Fruit fly (Drosophila melanogaster) whole organism, embryonic: ENCODE results near the gene Vps53.

ENCODE experiments used
- Awh ChIP-seq: fragments of 200-800 bp; sonication (Bioruptor generic); IDR thresholded peaks from 2 replicates; pipeline ENCODE4, ENCODE4 v1.3.6; 2022; ENCODE audit warnings: missing biosample characterization, missing genetic modification characterization
- B-H1 ChIP-seq: fragments of 200-800 bp; sonication (Bioruptor generic); IDR thresholded peaks from 3 replicates; pipeline ENCODE4 v1.3.6; 2022; ENCODE audit warnings: missing biosample characterization, missing genetic modification characterization
- Blimp-1 ChIP-seq: fragments of 200-800 bp; sonication (Bioruptor generic); optimal IDR thresholded peaks from 3 replicates; lab custom pipeline; 2018; ENCODE audit warnings: missing biosample characterization, missing genetic modification characterization, mild to moderate bottlenecking, moderate library complexity, missing genetic modification reagents
- CG12071 ChIP-seq: fragments of 200-800 bp; sonication (Bioruptor generic); optimal IDR thresholded peaks from 3 replicates; lab custom pipeline; 2018; ENCODE audit warnings: missing biosample characterization, mild to moderate bottlenecking, missing genetic modification characterization
- CG13424 ChIP-seq: fragments of 200-800 bp; sonication (Bioruptor generic); optimal IDR thresholded peaks from 2 replicates; lab custom pipeline; 2019; ENCODE audit warnings: missing biosample characterization, mild to moderate bottlenecking, missing genetic modification characterization, moderate library complexity
- CG14441 ChIP-seq: fragments of 200-800 bp; sonication (Bioruptor generic); IDR thresholded peaks from 2 replicates; pipeline ENCODE4 v1.3.6; 2022; ENCODE audit warnings: missing biosample characterization, missing genetic modification characterization
- CG15601 ChIP-seq: fragments of 200-800 bp; sonication (Bioruptor generic); optimal IDR thresholded peaks from 3 replicates; lab custom pipeline; 2019; ENCODE audit warnings: missing biosample characterization, mild to moderate bottlenecking, missing genetic modification characterization, moderate library complexity
- CG17385 ChIP-seq: fragments of 200-800 bp; sonication (Bioruptor generic); optimal IDR thresholded peaks from 3 replicates; lab custom pipeline; 2018; ENCODE audit warnings: missing biosample characterization, mild to moderate bottlenecking, missing genetic modification characterization
- CG1792 ChIP-seq: fragments of 200-800 bp; sonication (Bioruptor generic); optimal IDR thresholded peaks from 2 replicates; lab custom pipeline; 2016; ENCODE audit warnings: missing biosample characterization, missing genetic modification characterization
- CG2129 ChIP-seq: fragments of 200-800 bp; sonication (Bioruptor generic); IDR thresholded peaks from 2 replicates; pipeline ENCODE4 v1.3.6; 2022; ENCODE audit warnings: missing biosample characterization, missing genetic modification characterization; ENCODE audit not compliant: partially characterized antibody
- CG2875 ChIP-seq: fragments of 200-800 bp; sonication (Bioruptor generic); optimal IDR thresholded peaks from 2 replicates; lab custom pipeline; 2017; ENCODE audit warnings: missing biosample characterization, mild to moderate bottlenecking, missing genetic modification characterization, missing genetic modification reagents
- CG2889 ChIP-seq: fragments of 200-800 bp; sonication (Bioruptor generic); IDR thresholded peaks from 3 replicates; pipeline ENCODE4 v1.3.6; 2022; ENCODE audit warnings: missing biosample characterization, missing genetic modification characterization
- CG3065 ChIP-seq: fragments of 200-800 bp; sonication (Bioruptor generic); optimal IDR thresholded peaks from 2 replicates; lab custom pipeline; 2016; ENCODE audit warnings: missing biosample characterization, missing genetic modification characterization
- CG31365 ChIP-seq: fragments of 200-800 bp; sonication (Bioruptor generic); optimal IDR thresholded peaks from 2 replicates; lab custom pipeline; 2018; ENCODE audit warnings: missing biosample characterization, mild to moderate bottlenecking, missing genetic modification characterization
- CG34224 ChIP-seq: fragments of 200-800 bp; sonication (Bioruptor generic); IDR thresholded peaks from 3 replicates; pipeline ENCODE4 v1.3.6; 2022; ENCODE audit warnings: missing biosample characterization, missing genetic modification characterization; ENCODE audit not compliant: partially characterized antibody
- CG4282 ChIP-seq: fragments of 200-800 bp; sonication (Bioruptor generic); optimal IDR thresholded peaks from 2 replicates; lab custom pipeline; 2016; ENCODE audit warnings: missing biosample characterization, missing genetic modification characterization
- CG5245 ChIP-seq: fragments of 200-800 bp; sonication (Bioruptor generic); optimal IDR thresholded peaks from 3 replicates; lab custom pipeline; 2016; ENCODE audit warnings: missing biosample characterization, missing genetic modification characterization
- CG6272 ChIP-seq: fragments of 200-800 bp; sonication (Bioruptor generic); IDR thresholded peaks from 2 replicates; pipeline ENCODE4 v1.3.6; 2022; ENCODE audit warnings: missing biosample characterization, missing genetic modification characterization
- CG7372 ChIP-seq: fragments of 200-800 bp; sonication (Bioruptor generic); IDR thresholded peaks from 2 replicates; pipeline ENCODE4 v1.3.6; 2022; ENCODE audit warnings: missing biosample characterization, missing genetic modification characterization
- CG7745 ChIP-seq: fragments of 200-800 bp; sonication (Bioruptor generic); optimal IDR thresholded peaks from 2 replicates; lab custom pipeline; 2018; ENCODE audit warnings: missing biosample characterization, mild to moderate bottlenecking, missing genetic modification characterization, moderate library complexity
- CG8281 ChIP-seq: fragments of 200-800 bp; sonication (Bioruptor generic); optimal IDR thresholded peaks from 2 replicates; lab custom pipeline; 2018; ENCODE audit warnings: missing biosample characterization, mild to moderate bottlenecking, missing genetic modification characterization, moderate library complexity
- CG9215 ChIP-seq: fragments of 200-800 bp; sonication (Bioruptor generic); IDR thresholded peaks from 2 replicates; pipeline ENCODE4 v1.3.6; 2022; ENCODE audit warnings: missing biosample characterization, missing genetic modification characterization
- CHES-1-like ChIP-seq: fragments of 200-800 bp; sonication (Bioruptor generic); optimal IDR thresholded peaks from 2 replicates; lab custom pipeline; 2016; ENCODE audit warnings: missing biosample characterization, missing genetic modification characterization
- Ets65A ChIP-seq: fragments of 200-800 bp; sonication (Bioruptor generic); peaks from one replicate; lab custom pipeline; 2016; ENCODE audit warnings: missing biosample characterization, missing genetic modification characterization
- Ets97D ChIP-seq: fragments of 200-800 bp; sonication (Bioruptor generic); optimal IDR thresholded peaks from 3 replicates; lab custom pipeline; 2016; ENCODE audit warnings: missing biosample characterization, missing genetic modification characterization
- GATAe ChIP-seq: fragments of 200-800 bp; sonication (Bioruptor generic); conservative IDR thresholded peaks from 2 replicates; pipeline ENCODE4 v1.3.6; 2022; ENCODE audit warnings: missing biosample characterization, missing genetic modification characterization
- HLH4C ChIP-seq: fragments of 200-800 bp; sonication (Bioruptor generic); IDR thresholded peaks from 3 replicates; pipeline ENCODE4 v1.3.6; 2022; ENCODE audit warnings: missing biosample characterization, missing genetic modification characterization; ENCODE audit not compliant: partially characterized antibody
- Hr39 ChIP-seq: fragments of >200 bp; optimal IDR thresholded peaks from 2 replicates; lab custom pipeline; 2017
- Sox100B ChIP-seq: fragments of 200-800 bp; sonication (Bioruptor generic); optimal IDR thresholded peaks from 3 replicates; lab custom pipeline; 2018; ENCODE audit warnings: missing biosample characterization, mild to moderate bottlenecking, missing genetic modification characterization
- Spps ChIP-seq: fragments of 200-800 bp; sonication (Bioruptor generic); optimal IDR thresholded peaks from 2 replicates; lab custom pipeline; 2018; ENCODE audit warnings: missing biosample characterization, mild to moderate bottlenecking, missing genetic modification characterization
- Sry-β ChIP-seq: fragments of 200-800 bp; sonication (Bioruptor generic); optimal IDR thresholded peaks from 2 replicates; lab custom pipeline; 2018; ENCODE audit warnings: missing biosample characterization, mild to moderate bottlenecking, missing genetic modification characterization, moderate library complexity
- Xbp1 ChIP-seq: fragments of 200-800 bp; sonication (Bioruptor generic); optimal IDR thresholded peaks from 3 replicates; lab custom pipeline; 2016; ENCODE audit warnings: missing biosample characterization, mild to moderate bottlenecking, missing genetic modification characterization
- cad ChIP-seq: fragments of >200 bp; optimal IDR thresholded peaks from 2 replicates; lab custom pipeline; 2017; ENCODE audit warnings: missing biosample characterization, missing genetic modification characterization
- caup ChIP-seq: fragments of 200-800 bp; sonication (Bioruptor generic); optimal IDR thresholded peaks from 3 replicates; lab custom pipeline; 2017; ENCODE audit warnings: missing biosample characterization, mild to moderate bottlenecking, missing genetic modification characterization, moderate library complexity; ENCODE audit not compliant: severe bottlenecking
- chn ChIP-seq: fragments of 200-800 bp; sonication (Bioruptor generic); optimal IDR thresholded peaks from 2 replicates; lab custom pipeline; 2016; ENCODE audit warnings: missing biosample characterization, missing genetic modification characterization
- corto ChIP-seq: fragments of 200-800 bp; sonication (Bioruptor generic); optimal IDR thresholded peaks from 2 replicates; lab custom pipeline; 2016; ENCODE audit warnings: missing biosample characterization, mild to moderate bottlenecking, missing genetic modification characterization, moderate library complexity
- dan ChIP-seq: fragments of 200-800 bp; sonication (Bioruptor generic); IDR thresholded peaks from 2 replicates; pipeline ENCODE4 v1.3.6; 2022; ENCODE audit warnings: missing biosample characterization, missing genetic modification characterization
- dysf ChIP-seq: fragments of 200-800 bp; sonication (Bioruptor generic); IDR thresholded peaks from 3 replicates; pipeline ENCODE4 v1.3.6; 2022; ENCODE audit warnings: missing biosample characterization, missing genetic modification characterization
- gcm2 ChIP-seq: fragments of 200-800 bp; sonication (Bioruptor generic); optimal IDR thresholded peaks from 2 replicates; lab custom pipeline; 2016; ENCODE audit warnings: missing biosample characterization, missing genetic modification characterization
- grn ChIP-seq: fragments of 200-800 bp; sonication (Bioruptor generic); optimal IDR thresholded peaks from 3 replicates; lab custom pipeline; 2017; ENCODE audit warnings: missing biosample characterization, missing genetic modification characterization
- ind ChIP-seq: fragments of 200-800 bp; sonication (Bioruptor generic); optimal IDR thresholded peaks from 3 replicates; lab custom pipeline; 2016; ENCODE audit warnings: missing biosample characterization, missing genetic modification characterization
- jigr1 ChIP-seq: fragments of 200-800 bp; sonication (Bioruptor generic); IDR thresholded peaks from 3 replicates; pipeline ENCODE4 v1.3.6; 2022; ENCODE audit warnings: missing biosample characterization, missing genetic modification characterization
- kni ChIP-seq: fragments of 200-800 bp; sonication (Bioruptor generic); optimal IDR thresholded peaks from 3 replicates; lab custom pipeline; 2017; ENCODE audit warnings: mild to moderate bottlenecking, missing biosample characterization, missing genetic modification reagents, missing genetic modification characterization
- luna ChIP-seq: fragments of 200-800 bp; sonication (Bioruptor generic); optimal IDR thresholded peaks from 2 replicates; lab custom pipeline; 2016; ENCODE audit warnings: missing biosample characterization, missing genetic modification characterization
- odd ChIP-seq: fragments of 200-800 bp; sonication (Bioruptor generic); optimal IDR thresholded peaks from 2 replicates; lab custom pipeline; 2017; ENCODE audit warnings: missing biosample characterization, mild to moderate bottlenecking, missing genetic modification characterization
- otp ChIP-seq: fragments of 200-800 bp; sonication (Bioruptor generic); IDR thresholded peaks from 3 replicates; pipeline ENCODE4, ENCODE4 v1.3.6; 2022; ENCODE audit warnings: missing biosample characterization, missing genetic modification characterization
- shn ChIP-seq: fragments of 200-800 bp; sonication (Bioruptor generic); optimal IDR thresholded peaks from 3 replicates; lab custom pipeline; 2016; ENCODE audit warnings: missing biosample characterization, missing genetic modification characterization
- sr ChIP-seq: fragments of 200-800 bp; sonication (Bioruptor generic); IDR thresholded peaks from 3 replicates; pipeline ENCODE4 v1.3.6; 2022; ENCODE audit warnings: missing biosample characterization, missing genetic modification characterization
- tin ChIP-seq: fragments of 200-800 bp; sonication (Bioruptor generic); optimal IDR thresholded peaks from 3 replicates; lab custom pipeline; 2016; ENCODE audit warnings: missing biosample characterization, missing genetic modification characterization
- unpg ChIP-seq: fragments of 200-800 bp; sonication (Bioruptor generic); optimal IDR thresholded peaks from 3 replicates; lab custom pipeline; 2018; ENCODE audit warnings: missing biosample characterization, mild to moderate bottlenecking, missing genetic modification characterization, moderate library complexity

Gene Vps53

dm6 chr2L:4365792-4366326 lies 20.0 kb downstream of the Vps53 start (continued):
- no peak for TF ChIP-seq chn (GFP tag; lab: Kevin White, UChicago)
- no peak for TF ChIP-seq odd (GFP tag; lab: Kevin White, UChicago)

- no peak for TF ChIP-seq CG2129 (GFP tag; lab: Robert Waterston, UW)
- no peak for TF ChIP-seq CG9215 (GFP tag; lab: Robert Waterston, UW)
- no peak for TF ChIP-seq shn (GFP tag; lab: Kevin White, UChicago)
- TF ChIP-seq Ets65A (GFP tag; lab: Kevin White, UChicago): no peak
- no peak for TF ChIP-seq caup (GFP tag; lab: Kevin White, UChicago)
- TF ChIP-seq CG8281 (tag; lab: Kevin White, UChicago): no peak
- TF ChIP-seq dan: no peak
- no peak for TF ChIP-seq grn
- peak; percentile 18 for TF ChIP-seq CG7745 (tag; lab: Kevin White, UChicago)
- no peak for TF ChIP-seq CG15601 (tag; lab: Kevin White, UChicago)
- TF ChIP-seq Spps: peak; percentile 20
- TF ChIP-seq CG3065: no peak
- no peak for TF ChIP-seq CG17385 (GFP tag; lab: Kevin White, UChicago)
- TF ChIP-seq Blimp-1 (GFP tag; lab: Kevin White, UChicago): peak; percentile 44
- no peak for TF ChIP-seq ind (GFP tag; lab: Kevin White, UChicago)
- TF ChIP-seq Xbp1 (GFP tag; lab: Kevin White, UChicago): no peak
- TF ChIP-seq CHES-1-like (GFP tag; lab: Kevin White, UChicago): no peak
- TF ChIP-seq Awh (GFP tag; lab: Robert Waterston, UW): no peak
- TF ChIP-seq CG6272 (GFP tag; lab: Robert Waterston, UW): no peak
- no peak for TF ChIP-seq CG4282 (GFP tag; lab: Kevin White, UChicago)
- TF ChIP-seq CG1792 (GFP tag; lab: Kevin White, UChicago): no peak
- no peak for TF ChIP-seq luna (GFP tag; lab: Kevin White, UChicago)
- TF ChIP-seq Hr39 (lab: Kevin White, UChicago): no peak
- TF ChIP-seq jigr1: no peak
- no peak for TF ChIP-seq CG13424 (tag; lab: Kevin White, UChicago)
- no peak for TF ChIP-seq corto (GFP tag; lab: Kevin White, UChicago)
- TF ChIP-seq CG2889 (GFP tag; lab: Robert Waterston, UW): no peak
- TF ChIP-seq Sry-β (GFP tag; lab: Kevin White, UChicago): no peak
- TF ChIP-seq HLH4C (GFP tag; lab: Robert Waterston, UW): no peak
- no peak for TF ChIP-seq Sox100B (GFP tag; lab: Kevin White, UChicago)
- no peak for TF ChIP-seq CG14441
- TF ChIP-seq CG7372: no peak
- TF ChIP-seq CG34224 (GFP tag; lab: Robert Waterston, UW): no peak
- peak; percentile 0 for TF ChIP-seq unpg (GFP tag; lab: Kevin White, UChicago)
- no peak for TF ChIP-seq dysf (GFP tag; lab: Robert Waterston, UW)
- TF ChIP-seq CG31365: no peak
- TF ChIP-seq tin (GFP tag; lab: Kevin White, UChicago): no peak
- TF ChIP-seq CG12071: no peak
- peak; percentile 25 for TF ChIP-seq CG2875 (GFP tag; lab: Kevin White, UChicago)
- no peak for TF ChIP-seq B-H1 (GFP tag; lab: Robert Waterston, UW)
- no peak for TF ChIP-seq gcm2 (GFP tag; lab: Kevin White, UChicago)
- no peak for TF ChIP-seq otp
- TF ChIP-seq Ets97D: no peak
- TF ChIP-seq CG5245 (GFP tag; lab: Kevin White, UChicago): no peak
- TF ChIP-seq kni: no peak
- peak; percentile 38 for TF ChIP-seq cad (GFP tag; lab: Kevin White, UChicago)
- no peak for TF ChIP-seq GATAe (GFP tag; lab: Robert Waterston, UW)
- TF ChIP-seq sr (GFP tag; lab: Robert Waterston, UW): no peak
Observed at dm6 chr2L:4364914-4365313, 20.9 kb downstream of the Vps53 start.
